Fruit fly (Drosophila melanogaster) whole organism: ENCODE data around the gene CG42693.

Experiments
- CG8478 ChIP-seq: fragments of >200 bp; optimal IDR thresholded peaks from 2 replicates; lab custom pipeline; 2018; ENCODE audit warnings: inconsistent platforms
- EcR ChIP-seq, 2 experiments: fragments of >200 bp; optimal IDR thresholded peaks; 2 replicates each; lab custom pipeline; 2017; ENCODE audit warnings: missing biosample characterization in 2 of 2, missing genetic modification characterization in 2 of 2, missing genetic modification reagents in 2 of 2
- pan ChIP-seq: fragments of >200 bp; optimal IDR thresholded peaks from 2 replicates; lab custom pipeline; 2017
- psq ChIP-seq: fragments of >200 bp; optimal IDR thresholded peaks from 2 replicates; lab custom pipeline; 2017
- usp ChIP-seq: fragments of >200 bp; optimal IDR thresholded peaks from 2 replicates; lab custom pipeline; 2017; ENCODE audit warnings: missing biosample characterization, missing genetic modification characterization, mixed read lengths

DNA sequence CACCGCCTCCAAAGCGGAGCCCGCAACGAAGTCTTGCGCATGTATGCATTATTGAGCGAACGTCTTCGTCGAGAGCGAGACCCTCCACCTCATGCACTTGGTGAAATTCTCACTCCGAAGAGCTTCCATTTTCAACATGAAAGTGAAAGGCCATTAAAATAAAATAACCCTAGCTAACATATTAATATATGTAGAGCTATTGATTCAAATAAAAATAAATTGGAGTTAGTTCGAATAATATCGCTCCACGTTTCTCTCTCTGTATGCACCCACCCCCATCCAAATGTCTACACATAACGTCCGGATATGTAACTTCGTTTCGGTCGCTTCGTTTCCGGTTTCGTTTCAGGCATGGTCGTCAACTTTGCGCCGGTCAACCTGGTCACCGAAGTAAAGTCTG lies 33.1 kb upstream of the CG42693 start:
- TF ChIP-seq usp (GFP tag; lab: Kevin White, UChicago) (no peak), CG8478 (no peak), EcR (GFP tag; optimal IDR thresholded peaks at IDR 0.05; lab: Kevin White, UChicago) (no peak), psq (lab: Kevin White, UChicago) (no peak), pan (no peak)
